Fruit fly (Drosophila melanogaster) whole organism, wandering third instar larva: ENCODE results near the gene Rab39.
A peak's percentile ranks its signal among the peaks of the same experiment; 100 is the strongest.

Source experiments
- HLH106 ChIP-seq: fragments of 200-800 bp; optimal IDR thresholded peaks from 3 replicates; lab custom pipeline; 2019; ENCODE audit warnings: missing biosample characterization, mild to moderate bottlenecking, missing genetic modification characterization, moderate library complexity
- Hr83 ChIP-seq: fragments of 200-300 bp; sonication (Bioruptor generic); optimal IDR thresholded peaks from 2 replicates; lab custom pipeline; 2016; ENCODE audit warnings: missing biosample characterization, mild to moderate bottlenecking, missing genetic modification characterization, moderate library complexity; ENCODE audit not compliant: poor library complexity, severe bottlenecking
- Jra ChIP-seq: sonication (Bioruptor generic); optimal IDR thresholded peaks from 2 replicates; lab custom pipeline; 2016; ENCODE audit warnings: missing biosample characterization, missing genetic modification characterization
- Myc ChIP-seq: fragments of >200 bp; optimal IDR thresholded peaks from 2 replicates; lab custom pipeline; 2017
- OdsH ChIP-seq: fragments of 200-800 bp; sonication (Bioruptor generic); optimal IDR thresholded peaks from 2 replicates; lab custom pipeline; 2016; ENCODE audit warnings: missing biosample characterization, mild to moderate bottlenecking, missing genetic modification characterization
- Sp1 ChIP-seq: fragments of 200-800 bp; sonication (Bioruptor generic); optimal IDR thresholded peaks from 3 replicates; lab custom pipeline; 2019; ENCODE audit warnings: missing biosample characterization, mild to moderate bottlenecking, missing genetic modification characterization, moderate library complexity
- dsf ChIP-seq: sonication (Bioruptor generic); optimal IDR thresholded peaks from 2 replicates; lab custom pipeline; 2016; ENCODE audit warnings: missing biosample characterization, missing genetic modification characterization, borderline replicate concordance
- foxo ChIP-seq, 2 experiments: fragments of 200-800 bp; sonication (Bioruptor generic); optimal IDR thresholded peaks; 2 replicates in 1 of 2; 3 replicates in 1 of 2; lab custom pipeline; 2016 to 2017; ENCODE audit warnings: missing biosample characterization in 2 of 2, missing genetic modification characterization in 2 of 2
- psq ChIP-seq: fragments of 200-800 bp; sonication (Bioruptor generic); optimal IDR thresholded peaks from 3 replicates; lab custom pipeline; 2017; ENCODE audit warnings: missing biosample characterization, mild to moderate bottlenecking, missing genetic modification characterization, moderate library complexity
- sv ChIP-seq: fragments of 200-800 bp; sonication (Bioruptor generic); optimal IDR thresholded peaks from 3 replicates; lab custom pipeline; 2016; ENCODE audit warnings: missing biosample characterization, missing genetic modification characterization

- TF ChIP-seq Sp1 (GFP tag; lab: Kevin White, UChicago): no peak
- TF ChIP-seq dsf (GFP tag; lab: Kevin White, UChicago): no peak
- no peak for TF ChIP-seq HLH106
- no peak for TF ChIP-seq OdsH (GFP tag; lab: Kevin White, UChicago)
- no peak for TF ChIP-seq sv (GFP tag; lab: Kevin White, UChicago)
- TF ChIP-seq psq (GFP tag; lab: Kevin White, UChicago): no peak
- no peak for TF ChIP-seq Jra (GFP tag; lab: Kevin White, UChicago)
- peak in 1 of 2 experiments; percentile 2 for TF ChIP-seq foxo (GFP tag; optimal IDR thresholded peaks at IDR 0.05; lab: Kevin White, UChicago)
- no peak for TF ChIP-seq Hr83 (GFP tag; lab: Kevin White, UChicago)
- TF ChIP-seq Myc (lab: Kevin White, UChicago): no peak
Measured at dm6 chrX:7704262-7705174, 30.2 kb upstream of the Rab39 start.
